Worm (Caenorhabditis elegans) whole organism, midembryonic: Measurements from ENCODE around the gene F44A2.7.

Source experiments
- T22C8.4 ChIP-seq: fragments of 200-800 bp; sonication (Bioruptor generic); IDR thresholded peaks from 2 replicates; pipeline ENCODE4 v1.3.6; 2022; ENCODE audit warnings: missing genetic modification characterization, missing compliant biosample characterization
- cog-1 ChIP-seq: sonication (generic microtip); optimal IDR thresholded peaks from 2 replicates; lab custom pipeline; 2016; ENCODE audit warnings: missing genetic modification characterization, missing compliant biosample characterization
- flt-1 ChIP-seq: fragments of 200-800 bp; sonication (Bioruptor generic); IDR thresholded peaks from 2 replicates; pipeline ENCODE4 v1.3.6; 2022; ENCODE audit warnings: missing genetic modification characterization, missing compliant biosample characterization
- klf-2 ChIP-seq: fragments of 200-800 bp; sonication (Bioruptor generic); conservative IDR thresholded peaks from 2 replicates; pipeline ENCODE4 v1.3.6; 2022; ENCODE audit warnings: missing genetic modification reagents, missing genetic modification characterization, missing compliant biosample characterization
- med-1 ChIP-seq: sonication (generic microtip); optimal IDR thresholded peaks from 2 replicates; lab custom pipeline; 2017; ENCODE audit warnings: missing genetic modification characterization, mild to moderate bottlenecking, missing compliant biosample characterization, antibody characterized with exemption, missing genetic modification reagents; ENCODE audit not compliant: insufficient read depth
- ref-1 ChIP-seq: fragments of 200-800 bp; sonication (Bioruptor generic); conservative IDR thresholded peaks from 2 replicates; pipeline ENCODE4 v1.3.6; 2022; ENCODE audit warnings: missing genetic modification reagents, missing genetic modification characterization, missing compliant biosample characterization
- tab-1 ChIP-seq: fragments of 200-800 bp; sonication (Bioruptor generic); IDR thresholded peaks from 2 replicates; pipeline ENCODE4 v1.3.6; 2022; ENCODE audit warnings: missing genetic modification characterization, missing compliant biosample characterization
- ztf-23 ChIP-seq: fragments of 200-800 bp; sonication (Bioruptor generic); IDR thresholded peaks from 2 replicates; pipeline ENCODE4 v1.3.6; 2022; ENCODE audit warnings: missing genetic modification reagents, missing genetic modification characterization, missing compliant biosample characterization
- ztf-29 ChIP-seq: fragments of 200-800 bp; sonication (Bioruptor generic); IDR thresholded peaks from 2 replicates; pipeline ENCODE4 v1.3.6; 2022; ENCODE audit warnings: missing genetic modification reagents, missing genetic modification characterization, missing compliant biosample characterization

Gene F44A2.7

ce11 chrV:9338452-9338851, 17.2 kb downstream of the F44A2.7 start:
- TF ChIP-seq ztf-23 (GFP tag; lab: Robert Waterston, UW): no peak
- no peak for TF ChIP-seq ztf-29
- TF ChIP-seq T22C8.4 (GFP tag; lab: Robert Waterston, UW): no peak
- no peak for TF ChIP-seq ref-1 (GFP tag; lab: Robert Waterston, UW)
- TF ChIP-seq klf-2 (GFP tag; lab: Robert Waterston, UW): no peak
- no peak for TF ChIP-seq cog-1 (tag; lab: Kevin White, UChicago)
- no peak for TF ChIP-seq med-1 (GFP tag; lab: Kevin White, UChicago)
- no peak for TF ChIP-seq tab-1 (GFP tag; lab: Robert Waterston, UW)
- no peak for TF ChIP-seq flt-1 (GFP tag; lab: Robert Waterston, UW)

ce11 chrV:9339292-9339691, 18.0 kb downstream of the F44A2.7 start:
- TF ChIP-seq klf-2 (GFP tag; lab: Robert Waterston, UW): 0 out of 2 replicates have a peak, but pooled peaks have one; percentile 15
- 0 out of 2 replicates have a peak, but pooled peaks have one; percentile 8 for TF ChIP-seq ztf-23 (GFP tag; lab: Robert Waterston, UW)

ce11 chrV:9340318-9340717, 19.0 kb downstream of the F44A2.7 start:
- no peak for TF ChIP-seq ref-1 (GFP tag; lab: Robert Waterston, UW)
- TF ChIP-seq tab-1 (GFP tag; lab: Robert Waterston, UW): 0 out of 2 replicates have a peak, but pooled peaks have one; percentile 8
- TF ChIP-seq ztf-29: no peak
- TF ChIP-seq flt-1 (GFP tag; lab: Robert Waterston, UW): no peak
- no peak for TF ChIP-seq med-1 (GFP tag; lab: Kevin White, UChicago)

- TF ChIP-seq klf-2 (GFP tag; lab: Robert Waterston, UW) (0 out of 2 replicates have a peak, but pooled peaks have one; percentile 50), flt-1 (GFP tag; lab: Robert Waterston, UW) (peak; percentile 62; the same call in 1 of the 2 replicates), ztf-23 (GFP tag; lab: Robert Waterston, UW) (peak; percentile 49)
Measured at ce11 chrV:9341814-9342213, 20.5 kb downstream of the F44A2.7 start.

ce11 chrV:9342282-9342681, 21.0 kb downstream of the F44A2.7 start:
- TF ChIP-seq T22C8.4 (GFP tag; lab: Robert Waterston, UW) (peak; percentile 28; the same call in 1 of the 2 replicates), klf-2 (GFP tag; lab: Robert Waterston, UW) (0 out of 2 replicates have a peak, but pooled peaks have one; percentile 49), ztf-23 (GFP tag; lab: Robert Waterston, UW) (0 out of 2 replicates have a peak, but pooled peaks have one; percentile 6), flt-1 (GFP tag; lab: Robert Waterston, UW) (peak; percentile 78; the same call in 1 of the 2 replicates)

ce11 chrV:9342965-9343628, 21.8 kb downstream of the F44A2.7 start:
- TF ChIP-seq tab-1 (GFP tag; lab: Robert Waterston, UW) (0 out of 2 replicates have a peak, but pooled peaks have one; percentile 4), ztf-23 (GFP tag; lab: Robert Waterston, UW) (0 out of 2 replicates have a peak, but pooled peaks have one; percentile 45), T22C8.4 (GFP tag; lab: Robert Waterston, UW) (0 out of 2 replicates have a peak, but pooled peaks have one; percentile 11), klf-2 (GFP tag; lab: Robert Waterston, UW) (no peak), flt-1 (GFP tag; lab: Robert Waterston, UW) (no peak; the same call in 1 of the 2 replicates), ref-1 (GFP tag; lab: Robert Waterston, UW) (no peak), med-1 (GFP tag; lab: Kevin White, UChicago) (no peak), ztf-29 (no peak), cog-1 (tag; lab: Kevin White, UChicago) (no peak)

- TF ChIP-seq klf-2 (GFP tag; lab: Robert Waterston, UW): 0 out of 2 replicates have a peak, but pooled peaks have one; percentile 14
- peak; percentile 100 for TF ChIP-seq cog-1 (tag; lab: Kevin White, UChicago)
- TF ChIP-seq med-1 (GFP tag; lab: Kevin White, UChicago): no peak
- peak; percentile 86; the same call in 1 of the 2 replicates for TF ChIP-seq ref-1 (GFP tag; lab: Robert Waterston, UW)
- TF ChIP-seq tab-1 (GFP tag; lab: Robert Waterston, UW): no peak; the same call in 1 of the 2 replicates
- peak; percentile 77 for TF ChIP-seq ztf-29
- TF ChIP-seq ztf-23 (GFP tag; lab: Robert Waterston, UW): peak; percentile 87
- TF ChIP-seq T22C8.4 (GFP tag; lab: Robert Waterston, UW): 0 out of 2 replicates have a peak, but pooled peaks have one; percentile 15
- TF ChIP-seq flt-1 (GFP tag; lab: Robert Waterston, UW): peak; percentile 90
Measured at ce11 chrV:9343629-9344624, 22.6 kb downstream of the F44A2.7 start, which contains the start of gene tos-1. Gene tos-1 (minus strand): TSS chrV:9344203.

ce11 chrV:9346804-9347203, 25.5 kb downstream of the F44A2.7 start, which contains the start of the genes K07B1.7 and try-5:
Gene K07B1.7 (minus strand): TSS chrV:9346962.
Gene try-5 (plus strand): TSS chrV:9347044.
- TF ChIP-seq cog-1 (tag; lab: Kevin White, UChicago) (no peak), T22C8.4 (GFP tag; lab: Robert Waterston, UW) (peak; percentile 91)

- TF ChIP-seq tab-1 (GFP tag; lab: Robert Waterston, UW): no peak
- no peak for TF ChIP-seq cog-1 (tag; lab: Kevin White, UChicago)
- TF ChIP-seq T22C8.4 (GFP tag; lab: Robert Waterston, UW): no peak
- TF ChIP-seq ref-1 (GFP tag; lab: Robert Waterston, UW): no peak
- TF ChIP-seq med-1 (GFP tag; lab: Kevin White, UChicago): no peak
- TF ChIP-seq flt-1 (GFP tag; lab: Robert Waterston, UW): no peak
- TF ChIP-seq ztf-29: no peak
- no peak for TF ChIP-seq klf-2 (GFP tag; lab: Robert Waterston, UW)
Measured at ce11 chrV:9349687-9350086, 28.4 kb downstream of the F44A2.7 start, which contains the start of gene srx-47. Gene srx-47 (plus strand): TSS chrV:9349987.
